Worm (Caenorhabditis elegans): Measurements from ENCODE around the gene sucg-1.

DNA sequence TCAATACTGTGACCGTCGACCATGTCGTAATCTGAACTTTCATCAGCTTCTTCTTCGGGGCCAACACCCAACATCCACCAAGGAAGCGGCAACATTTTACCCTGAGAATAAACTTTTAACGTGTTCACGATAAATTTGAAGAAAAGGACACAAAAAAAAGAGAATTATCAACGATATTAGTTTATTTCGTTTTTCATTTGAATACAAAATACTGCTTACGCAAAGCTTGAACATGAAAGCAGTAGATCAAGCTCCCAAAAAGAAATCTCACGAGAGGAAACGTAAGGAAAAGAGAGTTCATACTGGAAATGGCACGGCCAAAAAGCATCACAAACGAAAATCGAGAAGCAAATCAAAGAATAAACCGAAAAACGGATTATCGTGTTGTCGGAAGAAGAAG lies 35.0 kb downstream of the sucg-1 start, which contains the start of the genes C46A5.6 and C46A5.1:
- TF ChIP-seq blmp-1 (tag; optimal IDR thresholded peaks at IDR 0.05), result no peak
- TF ChIP-seq unc-39 (tag; optimal IDR thresholded peaks at IDR 0.05), result no peak
- TF ChIP-seq pha-4 (tag; optimal IDR thresholded peaks at IDR 0.05), result no peak
- no peak for TF ChIP-seq mep-1 (tag; optimal IDR thresholded peaks at IDR 0.05)
- no peak for TF ChIP-seq elt-3 (tag; optimal IDR thresholded peaks at IDR 0.05)
- TF ChIP-seq snpc-4 (tag; optimal IDR thresholded peaks at IDR 0.05), result no peak
- no peak for TF ChIP-seq lsy-2 (tag; optimal IDR thresholded peaks at IDR 0.05)
- no peak for TF ChIP-seq drap-1 (GFP tag; optimal IDR thresholded peaks at IDR 0.05)
- no peak for TF ChIP-seq bed-3 (GFP tag; optimal IDR thresholded peaks at IDR 0.05)
- TF ChIP-seq mab-5 (tag; optimal IDR thresholded peaks at IDR 0.05), result no peak
- no peak for TF ChIP-seq nhr-237 (tag; optimal IDR thresholded peaks at IDR 0.05)
- no peak for TF ChIP-seq lin-13 (tag; optimal IDR thresholded peaks at IDR 0.05)

Data from whole organism, mixed stage, embryonic.